Fruit fly (Drosophila melanogaster) whole organism, pupa: Measurements from ENCODE around the gene Atg17.

Source experiments
- CG10348 ChIP-seq: fragments of 200-800 bp; sonication (Bioruptor generic); IDR thresholded peaks from 2 replicates; pipeline ENCODE4 v1.3.6; 2022; ENCODE audit warnings: missing biosample characterization, missing genetic modification characterization
- CG12605 ChIP-seq: fragments of 200-800 bp; sonication (Bioruptor generic); IDR thresholded peaks from 2 replicates; pipeline ENCODE4 v1.3.6; 2022; ENCODE audit warnings: missing biosample characterization, missing genetic modification characterization
- CG13204 ChIP-seq: fragments of 200-800 bp; sonication (Bioruptor generic); optimal IDR thresholded peaks from 2 replicates; lab custom pipeline; 2018; ENCODE audit warnings: missing biosample characterization, mild to moderate bottlenecking, missing genetic modification characterization, moderate library complexity
- CG14655 ChIP-seq: fragments of 200-800 bp; sonication (Bioruptor generic); optimal IDR thresholded peaks from 3 replicates; lab custom pipeline; 2017; ENCODE audit warnings: mild to moderate bottlenecking, missing biosample characterization, missing genetic modification reagents, missing genetic modification characterization
- CG15710 ChIP-seq: fragments of 200-800 bp; sonication (Bioruptor generic); optimal IDR thresholded peaks from 2 replicates; lab custom pipeline; 2018; ENCODE audit warnings: missing biosample characterization, mild to moderate bottlenecking, missing genetic modification characterization, moderate library complexity
- CG17806 ChIP-seq: fragments of 200-800 bp; sonication (Bioruptor generic); optimal IDR thresholded peaks from 2 replicates; lab custom pipeline; 2018; ENCODE audit warnings: missing biosample characterization, mild to moderate bottlenecking, missing genetic modification characterization, moderate library complexity
- CG32121 ChIP-seq: fragments of 200-800 bp; sonication (Bioruptor generic); IDR thresholded peaks from 2 replicates; pipeline ENCODE4 v1.3.6; 2022; ENCODE audit warnings: missing biosample characterization, missing genetic modification characterization
- CG34367 ChIP-seq: fragments of 200-800 bp; sonication (Bioruptor generic); optimal IDR thresholded peaks from 2 replicates; lab custom pipeline; 2018; ENCODE audit warnings: missing biosample characterization, mild to moderate bottlenecking, missing genetic modification characterization
- CG4496 ChIP-seq: fragments of 200-800 bp; sonication (Bioruptor generic); IDR thresholded peaks from 3 replicates; pipeline ENCODE4 v1.3.6; 2022; ENCODE audit warnings: missing biosample characterization, missing genetic modification characterization
- CG8159 ChIP-seq: fragments of 200-800 bp; sonication (Bioruptor generic); optimal IDR thresholded peaks from 3 replicates; lab custom pipeline; 2018; ENCODE audit warnings: missing biosample characterization, mild to moderate bottlenecking, missing genetic modification characterization, moderate library complexity
- CG8301 ChIP-seq: fragments of 200-800 bp; sonication (Bioruptor generic); optimal IDR thresholded peaks from 2 replicates; lab custom pipeline; 2018; ENCODE audit warnings: missing biosample characterization, mild to moderate bottlenecking, missing genetic modification characterization
- CG9948 ChIP-seq: fragments of 200-800 bp; sonication (Bioruptor generic); optimal IDR thresholded peaks from 2 replicates; lab custom pipeline; 2018; ENCODE audit warnings: missing biosample characterization, mild to moderate bottlenecking, missing genetic modification characterization, moderate library complexity
- D1 ChIP-seq: fragments of 200-800 bp; sonication (Bioruptor generic); optimal IDR thresholded peaks from 2 replicates; lab custom pipeline; 2018; ENCODE audit warnings: missing biosample characterization, mild to moderate bottlenecking, missing genetic modification characterization, moderate library complexity
- EcR ChIP-seq: fragments of 200-800 bp; sonication (Bioruptor generic); optimal IDR thresholded peaks from 3 replicates; lab custom pipeline; 2019; ENCODE audit warnings: missing biosample characterization, missing genetic modification characterization, mild to moderate bottlenecking, moderate library complexity, missing genetic modification reagents
- Ets98B ChIP-seq: fragments of 200-800 bp; sonication (Bioruptor generic); IDR thresholded peaks from 2 replicates; pipeline ENCODE4 v1.3.6; 2022; ENCODE audit warnings: missing biosample characterization, missing genetic modification characterization
- Pif1A ChIP-seq: fragments of 200-800 bp; sonication (Bioruptor generic); optimal IDR thresholded peaks from 3 replicates; lab custom pipeline; 2016; ENCODE audit warnings: missing biosample characterization, missing genetic modification characterization
- Pif1B ChIP-seq: fragments of 200-800 bp; sonication (Bioruptor generic); optimal IDR thresholded peaks from 3 replicates; lab custom pipeline; 2016; ENCODE audit warnings: missing biosample characterization, missing genetic modification characterization
- Snoo ChIP-seq: fragments of 200-800 bp; sonication (Bioruptor generic); optimal IDR thresholded peaks from 3 replicates; lab custom pipeline; 2017; ENCODE audit warnings: missing biosample characterization, mild to moderate bottlenecking, missing genetic modification characterization, inconsistent platforms
- fd96Ca ChIP-seq: fragments of 200-800 bp; sonication (Bioruptor generic); IDR thresholded peaks from 3 replicates; pipeline ENCODE4 v1.3.6; 2022; ENCODE audit warnings: missing biosample characterization, missing genetic modification characterization
- gl ChIP-seq: fragments of 200-800 bp; sonication (Bioruptor generic); optimal IDR thresholded peaks from 2 replicates; lab custom pipeline; 2018; ENCODE audit warnings: missing biosample characterization, mild to moderate bottlenecking, missing genetic modification characterization
- rn ChIP-seq: fragments of 200-800 bp; sonication (Bioruptor generic); IDR thresholded peaks from 2 replicates; pipeline ENCODE4 v1.3.6; 2022; ENCODE audit warnings: missing biosample characterization, missing genetic modification characterization

Gene Atg17

DNA sequence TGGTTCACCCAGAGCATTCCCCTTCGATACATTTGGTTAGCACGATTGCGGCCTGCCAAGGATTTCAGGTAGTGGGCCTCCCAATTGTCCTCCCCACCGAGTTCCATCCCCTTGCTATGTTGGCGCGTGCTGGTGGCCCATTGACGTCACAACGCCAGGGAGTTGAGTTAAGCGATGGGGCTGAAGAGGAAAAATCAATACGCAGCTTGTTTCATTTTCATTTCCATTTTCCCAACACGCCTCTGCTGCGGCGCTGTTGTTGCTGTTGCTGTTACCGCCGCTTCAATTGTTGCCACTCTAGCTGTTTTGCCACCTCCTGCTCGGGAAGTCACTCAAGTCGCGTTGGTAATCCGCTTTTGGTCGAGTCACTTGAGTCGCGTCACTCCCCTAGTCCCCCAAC, 21.5 kb downstream of the Atg17 start:
- TF ChIP-seq CG32121 (GFP tag; lab: Robert Waterston, UW) (no peak), rn (GFP tag; lab: Robert Waterston, UW) (no peak), Pif1A (no peak), Ets98B (no peak), gl (no peak), CG4496 (GFP tag; lab: Robert Waterston, UW) (no peak), CG8159 (no peak), CG9948 (tag; lab: Kevin White, UChicago) (no peak), Pif1B (GFP tag; lab: Kevin White, UChicago) (no peak), fd96Ca (GFP tag; lab: Robert Waterston, UW) (no peak), CG13204 (GFP tag; lab: Kevin White, UChicago) (no peak)

dm6 chr3R:5693186-5693585, 23.7 kb downstream of the Atg17 start, which contains the start of gene CG2104:
CG2104 (minus strand) TSS chr3R:5693286.
- no peak for TF ChIP-seq CG8301 (tag; lab: Kevin White, UChicago)
- TF ChIP-seq Snoo (tag; lab: Kevin White, UChicago), result no peak
- TF ChIP-seq CG10348 (GFP tag; lab: Robert Waterston, UW), result no peak
- TF ChIP-seq CG15710 (tag; lab: Kevin White, UChicago), result no peak
- no peak for TF ChIP-seq Pif1A
- no peak for TF ChIP-seq fd96Ca (GFP tag; lab: Robert Waterston, UW)
- TF ChIP-seq, all 21 proteins: peak for 0

dm6 chr3R:5694461-5694860, 24.9 kb downstream of the Atg17 start:
- TF ChIP-seq Ets98B, result peak; percentile 84
- no peak for TF ChIP-seq EcR
- peak; percentile 62; the same call in 2 of the 3 replicates for TF ChIP-seq fd96Ca (GFP tag; lab: Robert Waterston, UW)
- TF ChIP-seq CG32121 (GFP tag; lab: Robert Waterston, UW), result peak; percentile 81
- peak; percentile 78 for TF ChIP-seq CG8301 (tag; lab: Kevin White, UChicago)
- TF ChIP-seq Pif1B (GFP tag; lab: Kevin White, UChicago), result peak; percentile 36
- peak; percentile 89 for TF ChIP-seq CG4496 (GFP tag; lab: Robert Waterston, UW)
- TF ChIP-seq CG14655 (GFP tag; lab: Kevin White, UChicago), result peak; percentile 61
- peak; percentile 84 for TF ChIP-seq CG8159
- no peak for TF ChIP-seq CG13204 (GFP tag; lab: Kevin White, UChicago)
- TF ChIP-seq CG12605, result peak; percentile 81
- no peak for TF ChIP-seq CG17806 (tag; lab: Kevin White, UChicago)
- TF ChIP-seq Pif1A, result peak; percentile 76
- TF ChIP-seq CG9948 (tag; lab: Kevin White, UChicago), result no peak
- TF ChIP-seq Snoo (tag; lab: Kevin White, UChicago), result peak; percentile 11
- no peak for TF ChIP-seq CG10348 (GFP tag; lab: Robert Waterston, UW)
- TF ChIP-seq D1 (tag; lab: Kevin White, UChicago), result no peak
- TF ChIP-seq gl, result no peak
- 0 out of 2 replicates have a peak, but pooled peaks have one; percentile 22 for TF ChIP-seq rn (GFP tag; lab: Robert Waterston, UW)
- peak; percentile 49 for TF ChIP-seq CG34367 (tag; lab: Kevin White, UChicago)
- TF ChIP-seq CG15710 (tag; lab: Kevin White, UChicago), result peak; percentile 40

DNA sequence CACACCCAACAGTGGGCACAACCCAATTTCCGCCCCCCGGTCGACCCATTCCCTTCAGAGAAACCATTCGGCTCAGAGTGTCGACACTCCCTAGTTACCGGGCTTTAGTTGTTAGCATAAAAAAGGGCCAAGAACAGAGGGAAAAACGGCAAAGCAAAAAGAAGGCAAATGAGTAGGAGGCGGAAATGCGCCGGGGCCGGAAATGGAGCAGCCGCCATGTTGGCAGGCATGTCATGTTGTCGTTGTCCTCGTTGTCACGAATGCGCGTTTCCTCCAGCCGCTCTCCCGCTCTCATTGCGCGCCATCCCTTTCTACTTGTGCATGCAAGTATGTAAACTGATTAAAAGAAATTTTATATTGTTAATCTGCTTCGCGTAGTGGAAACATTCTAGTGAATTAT, 26.9 kb downstream of the Atg17 start:
- TF ChIP-seq CG8301 (tag; lab: Kevin White, UChicago) (no peak), CG4496 (GFP tag; lab: Robert Waterston, UW) (peak; percentile 29; the same call in 1 of the 3 replicates), CG8159 (no peak)

DNA sequence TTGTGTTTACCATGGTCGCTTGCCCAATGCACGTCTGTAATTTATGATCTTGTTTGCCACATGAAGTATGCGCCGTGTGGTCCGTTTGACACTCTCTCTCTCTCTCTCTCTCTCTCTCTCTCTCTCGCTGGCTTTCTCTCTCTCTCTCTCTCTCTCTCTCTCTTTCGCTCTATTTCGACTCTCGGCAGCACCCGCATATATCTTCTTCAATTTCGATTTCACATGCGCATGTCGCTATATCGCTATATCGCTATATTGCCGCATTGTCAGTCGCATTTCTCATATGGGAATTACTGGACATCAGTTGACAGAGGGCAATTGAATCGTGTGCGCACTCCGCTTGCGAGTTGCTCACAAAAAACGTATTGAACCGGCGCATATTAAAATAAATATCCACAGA, 31.6 kb downstream of the Atg17 start:
- TF ChIP-seq D1 (tag; lab: Kevin White, UChicago) (no peak), rn (GFP tag; lab: Robert Waterston, UW) (no peak), CG4496 (GFP tag; lab: Robert Waterston, UW) (peak; percentile 51; the same call in 1 of the 3 replicates), Ets98B (peak; percentile 42; the same call in 1 of the 2 replicates), CG15710 (tag; lab: Kevin White, UChicago) (no peak), fd96Ca (GFP tag; lab: Robert Waterston, UW) (no peak), CG34367 (tag; lab: Kevin White, UChicago) (no peak), CG13204 (GFP tag; lab: Kevin White, UChicago) (no peak), Pif1B (GFP tag; lab: Kevin White, UChicago) (no peak), CG32121 (GFP tag; lab: Robert Waterston, UW) (peak; percentile 29; the same call in 1 of the 2 replicates), CG12605 (no peak), CG8159 (no peak), EcR (no peak)

dm6 chr3R:5704982-5705381, 35.5 kb downstream of the Atg17 start:
- no peak for TF ChIP-seq Snoo (tag; lab: Kevin White, UChicago)
- TF ChIP-seq fd96Ca (GFP tag; lab: Robert Waterston, UW), result no peak
- TF ChIP-seq CG12605, result no peak
- no peak for TF ChIP-seq CG17806 (tag; lab: Kevin White, UChicago)
- TF ChIP-seq CG32121 (GFP tag; lab: Robert Waterston, UW), result no peak
- no peak for TF ChIP-seq rn (GFP tag; lab: Robert Waterston, UW)
